Worm (Caenorhabditis elegans) whole organism, mixed stage, embryonic: ENCODE data around the gene hlh-30.

Source experiments
- blmp-1 ChIP-seq: fragments of 150-350 bp; optimal IDR thresholded peaks from 2 replicates; lab custom pipeline; 2014; ENCODE audit warnings: missing biosample characterization, missing genetic modification characterization
- ceh-39 ChIP-seq: fragments of 150-350 bp; optimal IDR thresholded peaks from 2 replicates; lab custom pipeline; 2014; ENCODE audit warnings: missing biosample characterization, missing genetic modification characterization
- elt-3 ChIP-seq: fragments of 150-350 bp; optimal IDR thresholded peaks from 2 replicates; lab custom pipeline; 2014; ENCODE audit warnings: missing biosample characterization, missing genetic modification characterization
- pha-4 ChIP-seq: fragments of 150-350 bp; optimal IDR thresholded peaks from 2 replicates; lab custom pipeline; 2018; ENCODE audit warnings: missing biosample characterization, missing genetic modification reagents, missing genetic modification characterization

ce11 chrIV:4021847-4022780, 12.6 kb downstream of the hlh-30 start:
- TF ChIP-seq ceh-39 (no peak), blmp-1 (tag; lab: Kevin White, UChicago) (peak; percentile 24), elt-3 (no peak), pha-4 (tag; lab: Kevin White, UChicago) (peak; percentile 26)
